Fruit fly (Drosophila melanogaster) whole organism, wandering third instar larva: ENCODE data around the gene CG11555.

Source experiments
- Hnf4 ChIP-seq: fragments of 200-800 bp; sonication (Bioruptor generic); optimal IDR thresholded peaks from 2 replicates; lab custom pipeline; 2016; ENCODE audit warnings: missing biosample characterization, mild to moderate bottlenecking, missing genetic modification characterization
- Mio ChIP-seq: sonication (Bioruptor generic); optimal IDR thresholded peaks from 2 replicates; lab custom pipeline; 2016; ENCODE audit warnings: missing biosample characterization, missing genetic modification characterization
- Sp1 ChIP-seq: fragments of 200-800 bp; sonication (Bioruptor generic); optimal IDR thresholded peaks from 3 replicates; lab custom pipeline; 2019; ENCODE audit warnings: missing biosample characterization, mild to moderate bottlenecking, missing genetic modification characterization, moderate library complexity
- h ChIP-seq: fragments of 200-800 bp; sonication (Bioruptor generic); optimal IDR thresholded peaks from 3 replicates; lab custom pipeline; 2016; ENCODE audit warnings: missing biosample characterization, mild to moderate bottlenecking, missing genetic modification characterization
- psq ChIP-seq: fragments of 200-800 bp; sonication (Bioruptor generic); optimal IDR thresholded peaks from 3 replicates; lab custom pipeline; 2017; ENCODE audit warnings: missing biosample characterization, mild to moderate bottlenecking, missing genetic modification characterization, moderate library complexity
- rgr ChIP-seq: fragments of 200-800 bp; sonication (Bioruptor generic); optimal IDR thresholded peaks from 3 replicates; lab custom pipeline; 2016; ENCODE audit warnings: missing biosample characterization, mild to moderate bottlenecking, missing genetic modification characterization

- TF ChIP-seq psq (peak; percentile 80), Sp1 (GFP tag; lab: Kevin White, UChicago) (peak; percentile 81), h (GFP tag; lab: Kevin White, UChicago) (peak; percentile 89), rgr (GFP tag; lab: Kevin White, UChicago) (peak; percentile 85), Hnf4 (no peak), Mio (GFP tag; lab: Kevin White, UChicago) (no peak)
Observed at dm6 chr2L:267441-268089, 6.1 kb upstream of the CG11555 start, which contains the start of gene CG17075.
